Fruit fly (Drosophila melanogaster) whole organism, adult: Measurements from ENCODE around the gene AkhR.

Experiments
- CG11617 ChIP-seq: fragments of 200-800 bp; sonication (Bioruptor generic); optimal IDR thresholded peaks from 2 replicates; lab custom pipeline; 2017; ENCODE audit warnings: mild to moderate bottlenecking, missing biosample characterization, missing genetic modification reagents, missing genetic modification characterization
- CG12768 ChIP-seq: fragments of 200-800 bp; sonication (Bioruptor generic); optimal IDR thresholded peaks from 2 replicates; lab custom pipeline; 2017; ENCODE audit warnings: missing biosample characterization, missing genetic modification characterization, mild to moderate bottlenecking, moderate library complexity, missing genetic modification reagents
- CG14711 ChIP-seq: fragments of 200-800 bp; sonication (Bioruptor generic); optimal IDR thresholded peaks from 2 replicates; lab custom pipeline; 2018; ENCODE audit warnings: missing biosample characterization, mild to moderate bottlenecking, missing genetic modification characterization, moderate library complexity
- CG1620 ChIP-seq: fragments of 200-800 bp; sonication (Bioruptor generic); optimal IDR thresholded peaks from 2 replicates; lab custom pipeline; 2016; ENCODE audit warnings: missing biosample characterization, missing genetic modification characterization
- CG33017 ChIP-seq: fragments of 200-800 bp; sonication (Bioruptor generic); optimal IDR thresholded peaks from 2 replicates; lab custom pipeline; 2018; ENCODE audit warnings: missing biosample characterization, mild to moderate bottlenecking, missing genetic modification characterization, moderate library complexity
- CG5204 ChIP-seq: fragments of 200-800 bp; sonication (Bioruptor generic); optimal IDR thresholded peaks from 2 replicates; lab custom pipeline; 2016; ENCODE audit warnings: missing biosample characterization, missing genetic modification characterization
- CG7045 ChIP-seq: fragments of 200-800 bp; sonication (Bioruptor generic); optimal IDR thresholded peaks from 2 replicates; lab custom pipeline; 2017; ENCODE audit warnings: missing biosample characterization, mild to moderate bottlenecking, missing genetic modification characterization
- CG7101 ChIP-seq: fragments of 200-800 bp; sonication (Bioruptor generic); optimal IDR thresholded peaks from 2 replicates; lab custom pipeline; 2018; ENCODE audit warnings: missing biosample characterization, mild to moderate bottlenecking, missing genetic modification characterization, moderate library complexity
- Clk ChIP-seq: fragments of 200-800 bp; sonication (Bioruptor generic); optimal IDR thresholded peaks from 2 replicates; lab custom pipeline; 2017; ENCODE audit warnings: missing biosample characterization, missing genetic modification characterization
- Crg-1 ChIP-seq: fragments of 200-800 bp; sonication (Bioruptor generic); optimal IDR thresholded peaks from 2 replicates; lab custom pipeline; 2016; ENCODE audit warnings: missing biosample characterization, missing genetic modification characterization
- Hr96 ChIP-seq: fragments of 200-800 bp; sonication (Bioruptor generic); optimal IDR thresholded peaks from 2 replicates; lab custom pipeline; 2016; ENCODE audit warnings: missing biosample characterization, missing genetic modification characterization
- Mnt ChIP-seq: fragments of 200-800 bp; sonication (Bioruptor generic); optimal IDR thresholded peaks from 2 replicates; lab custom pipeline; 2016; ENCODE audit warnings: missing biosample characterization, mild to moderate bottlenecking, missing genetic modification characterization
- bab1 ChIP-seq: fragments of 200-800 bp; sonication (Bioruptor generic); optimal IDR thresholded peaks from 3 replicates; lab custom pipeline; 2019; ENCODE audit warnings: missing biosample characterization, mild to moderate bottlenecking, missing genetic modification characterization, moderate library complexity
- cic ChIP-seq: fragments of 200-800 bp; sonication (Bioruptor generic); optimal IDR thresholded peaks from 2 replicates; lab custom pipeline; 2017; ENCODE audit warnings: missing biosample characterization, mild to moderate bottlenecking, missing genetic modification characterization, moderate library complexity
- cnc ChIP-seq, 2 experiments: fragments of >200 bp; optimal IDR thresholded peaks; 2 replicates each; lab custom pipeline; 2017
- kay ChIP-seq: fragments of 200-800 bp; sonication (Bioruptor generic); peaks from one replicate; lab custom pipeline; 2016; ENCODE audit warnings: missing biosample characterization, missing genetic modification characterization, borderline replicate concordance
- ovo ChIP-seq: fragments of 200-800 bp; sonication (Bioruptor generic); optimal IDR thresholded peaks from 2 replicates; lab custom pipeline; 2016; ENCODE audit warnings: missing biosample characterization, missing genetic modification characterization
- pad ChIP-seq: fragments of 200-800 bp; sonication (Bioruptor generic); optimal IDR thresholded peaks from 3 replicates; lab custom pipeline; 2017; ENCODE audit warnings: missing biosample characterization, missing genetic modification characterization, mild to moderate bottlenecking, moderate library complexity, missing genetic modification reagents
- tj ChIP-seq: fragments of 200-800 bp; sonication (Bioruptor generic); optimal IDR thresholded peaks from 3 replicates; lab custom pipeline; 2017; ENCODE audit warnings: missing biosample characterization, mild to moderate bottlenecking, missing genetic modification characterization, moderate library complexity
- toe ChIP-seq: fragments of 200-800 bp; sonication (Bioruptor generic); optimal IDR thresholded peaks from 2 replicates; lab custom pipeline; 2016; ENCODE audit warnings: missing biosample characterization, missing genetic modification characterization

The AkhR gene

dm6 chr2L:6693794-6694254, 22.2 kb downstream of the AkhR start:
- TF ChIP-seq Clk, result no peak
- no peak for TF ChIP-seq CG7045 (GFP tag; lab: Kevin White, UChicago)
- TF ChIP-seq CG33017 (tag; lab: Kevin White, UChicago), result no peak
- no peak for TF ChIP-seq ovo
- no peak for TF ChIP-seq cic
- TF ChIP-seq tj (GFP tag; lab: Kevin White, UChicago), result no peak
- TF ChIP-seq CG7101 (tag; lab: Kevin White, UChicago), result no peak
- no peak for TF ChIP-seq kay (GFP tag; lab: Kevin White, UChicago)
- TF ChIP-seq Hr96, result no peak
- no peak for TF ChIP-seq toe (GFP tag; lab: Kevin White, UChicago)
- no peak for TF ChIP-seq bab1
- TF ChIP-seq CG5204 (GFP tag; lab: Kevin White, UChicago), result no peak
- TF ChIP-seq CG12768, result no peak

dm6 chr2L:6692048-6692447, 23.9 kb downstream of the AkhR start:
- no peak for TF ChIP-seq CG33017 (tag; lab: Kevin White, UChicago)
- no peak for TF ChIP-seq CG7045 (GFP tag; lab: Kevin White, UChicago)
- TF ChIP-seq CG11617 (GFP tag; lab: Kevin White, UChicago), result no peak
- TF ChIP-seq Clk, result no peak
- no peak for TF ChIP-seq CG12768
- TF ChIP-seq Hr96, result no peak
- no peak for TF ChIP-seq pad (GFP tag; lab: Kevin White, UChicago)
- no peak for TF ChIP-seq CG14711 (tag; lab: Kevin White, UChicago)
- TF ChIP-seq cic, result no peak
- TF ChIP-seq CG5204 (GFP tag; lab: Kevin White, UChicago), result no peak
- no peak for TF ChIP-seq CG7101 (tag; lab: Kevin White, UChicago)
- no peak for TF ChIP-seq CG1620 (GFP tag; lab: Kevin White, UChicago)
- TF ChIP-seq Crg-1 (GFP tag; lab: Kevin White, UChicago), result no peak
- no peak for TF ChIP-seq ovo

DNA sequence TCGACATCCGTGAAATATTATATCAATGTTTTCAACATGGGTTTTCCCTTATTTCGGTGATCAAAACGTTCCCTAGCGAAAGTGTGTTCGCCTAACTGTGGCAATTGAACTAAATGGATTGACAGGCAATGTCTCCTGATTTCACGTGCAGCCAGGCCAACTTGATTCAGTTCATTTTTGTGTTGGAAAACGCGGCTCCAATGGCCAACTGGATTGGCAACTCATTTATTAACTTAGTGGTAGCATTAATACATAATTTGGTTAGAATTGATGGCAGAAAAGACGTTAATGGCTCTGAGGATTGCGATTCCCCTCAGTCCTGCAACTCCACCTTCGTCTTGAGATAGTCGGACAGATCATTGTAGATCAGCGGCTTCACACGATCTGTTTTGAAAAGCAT, 29.4 kb downstream of the AkhR start, which contains the start of gene CG11327:
TSS of gene CG11327 (minus strand) at position 101 of the 400 bp plus-strand sequence.
- TF ChIP-seq CG7101 (tag; lab: Kevin White, UChicago) (no peak), kay (GFP tag; lab: Kevin White, UChicago) (no peak), Clk (no peak)

- TF ChIP-seq toe (GFP tag; lab: Kevin White, UChicago) (no peak), pad (GFP tag; lab: Kevin White, UChicago) (peak; percentile 67), CG33017 (tag; lab: Kevin White, UChicago) (peak; percentile 46), Clk (peak; percentile 58), cnc (optimal IDR thresholded peaks at IDR 0.05; lab: Kevin White, UChicago) (no peak), Mnt (GFP tag; lab: Kevin White, UChicago) (peak; percentile 86), Crg-1 (GFP tag; lab: Kevin White, UChicago) (peak; percentile 48), cic (peak; percentile 34), CG7101 (tag; lab: Kevin White, UChicago) (peak; percentile 73), tj (GFP tag; lab: Kevin White, UChicago) (peak; percentile 49), bab1 (peak; percentile 60), CG1620 (GFP tag; lab: Kevin White, UChicago) (peak; percentile 59), Hr96 (peak; percentile 73), CG12768 (peak; percentile 75), CG5204 (GFP tag; lab: Kevin White, UChicago) (peak; percentile 81), CG7045 (GFP tag; lab: Kevin White, UChicago) (peak; percentile 68), ovo (peak; percentile 85), CG14711 (tag; lab: Kevin White, UChicago) (peak; percentile 60), kay (GFP tag; lab: Kevin White, UChicago) (no peak), CG11617 (GFP tag; lab: Kevin White, UChicago) (peak; percentile 83)
Observed at dm6 chr2L:6683992-6684882, 31.7 kb downstream of the AkhR start, which contains the start of gene Nhe3. Gene Nhe3, minus strand, starts transcription at chr2L:6684364.

dm6 chr2L:6682909-6683308, 33.1 kb downstream of the AkhR start:
- TF ChIP-seq CG7101 (tag; lab: Kevin White, UChicago), result no peak
- peak in 1 of 2 experiments; percentile 38 for TF ChIP-seq cnc (optimal IDR thresholded peaks at IDR 0.05; lab: Kevin White, UChicago)
- TF ChIP-seq kay (GFP tag; lab: Kevin White, UChicago), result peak; percentile 81
- TF ChIP-seq CG14711 (tag; lab: Kevin White, UChicago), result no peak
- peak; percentile 73 for TF ChIP-seq tj (GFP tag; lab: Kevin White, UChicago)

- TF ChIP-seq ovo (no peak), bab1 (peak; percentile 1), toe (GFP tag; lab: Kevin White, UChicago) (no peak), CG33017 (tag; lab: Kevin White, UChicago) (no peak), cnc (optimal IDR thresholded peaks at IDR 0.05; lab: Kevin White, UChicago) (no peak), CG11617 (GFP tag; lab: Kevin White, UChicago) (no peak), CG1620 (GFP tag; lab: Kevin White, UChicago) (no peak), CG7045 (GFP tag; lab: Kevin White, UChicago) (no peak)
Observed at dm6 chr2L:6677453-6677852, 38.5 kb downstream of the AkhR start, which contains the start of gene Nse1. Gene Nse1, minus strand, starts transcription at chr2L:6677625.
